Worm (Caenorhabditis elegans) whole organism, mixed stage, embryonic: Measurements from ENCODE around the gene C07A9.10.

Source experiments
- elt-3 ChIP-seq: fragments of 150-350 bp; optimal IDR thresholded peaks from 2 replicates; lab custom pipeline; 2014; ENCODE audit warnings: missing biosample characterization, missing genetic modification characterization
- mls-2 ChIP-seq: sonication (generic microtip); optimal IDR thresholded peaks from 2 replicates; lab custom pipeline; 2016; ENCODE audit warnings: mild to moderate bottlenecking, missing genetic modification characterization, moderate library complexity, missing compliant biosample characterization

- TF ChIP-seq mls-2 (tag; lab: Kevin White, UChicago) (no peak), elt-3 (tag; lab: Kevin White, UChicago) (no peak)
Observed at ce11 chrIII:9661119-9661518, 24.7 kb downstream of the C07A9.10 start.
